Fruit fly (Drosophila melanogaster) whole organism, prepupa: Measurements from ENCODE around the gene Rab8.

Experiments
- Blimp-1 ChIP-seq: fragments of 200-800 bp; sonication (Bioruptor generic); optimal IDR thresholded peaks from 3 replicates; lab custom pipeline; 2017; ENCODE audit warnings: missing biosample characterization, missing genetic modification characterization, mild to moderate bottlenecking, moderate library complexity, missing genetic modification reagents
- CG11294 ChIP-seq: fragments of 200-800 bp; sonication (Bioruptor generic); IDR thresholded peaks from 2 replicates; pipeline ENCODE4 v1.3.6; 2022; ENCODE audit warnings: missing biosample characterization, missing genetic modification characterization
- CG11762 ChIP-seq: fragments of 200-800 bp; sonication (Bioruptor generic); optimal IDR thresholded peaks from 3 replicates; lab custom pipeline; 2016; ENCODE audit warnings: missing biosample characterization, missing genetic modification characterization; ENCODE audit not compliant: insufficient read depth
- CG11902 ChIP-seq: fragments of 200-800 bp; sonication (Bioruptor generic); optimal IDR thresholded peaks from 3 replicates; lab custom pipeline; 2016; ENCODE audit warnings: missing biosample characterization, missing genetic modification characterization
- CG15336 ChIP-seq: fragments of 200-800 bp; sonication (Bioruptor generic); IDR thresholded peaks from 2 replicates; pipeline ENCODE4 v1.3.6; 2022; ENCODE audit warnings: missing biosample characterization, missing genetic modification characterization
- CG1621 ChIP-seq: fragments of 200-800 bp; sonication (Bioruptor generic); optimal IDR thresholded peaks from 3 replicates; lab custom pipeline; 2018; ENCODE audit warnings: missing biosample characterization, mild to moderate bottlenecking, missing genetic modification characterization
- CG16779 ChIP-seq: fragments of 200-800 bp; sonication (Bioruptor generic); optimal IDR thresholded peaks from 3 replicates; lab custom pipeline; 2017; ENCODE audit warnings: missing biosample characterization, mild to moderate bottlenecking, missing genetic modification characterization
- CG3032 ChIP-seq: fragments of 200-800 bp; optimal IDR thresholded peaks from 2 replicates; lab custom pipeline; 2019; ENCODE audit warnings: missing biosample characterization, mild to moderate bottlenecking, missing genetic modification characterization, moderate library complexity
- CG31627 ChIP-seq: fragments of 200-800 bp; sonication (Bioruptor generic); optimal IDR thresholded peaks from 3 replicates; lab custom pipeline; 2016; ENCODE audit warnings: missing biosample characterization, missing genetic modification characterization
- CG34406 ChIP-seq: fragments of 200-800 bp; sonication (Bioruptor generic); optimal IDR thresholded peaks from 3 replicates; lab custom pipeline; 2016; ENCODE audit warnings: missing biosample characterization, missing genetic modification characterization
- CG3919 ChIP-seq: fragments of 200-800 bp; sonication (Bioruptor generic); optimal IDR thresholded peaks from 3 replicates; lab custom pipeline; 2016; ENCODE audit warnings: missing biosample characterization, missing genetic modification characterization
- CG6163 ChIP-seq: fragments of 200-800 bp; sonication (Bioruptor generic); IDR thresholded peaks from 3 replicates; pipeline ENCODE4 v1.3.6; 2022; ENCODE audit warnings: missing biosample characterization, missing genetic modification characterization
- CG6276 ChIP-seq: fragments of 200-800 bp; sonication (Bioruptor generic); optimal IDR thresholded peaks from 2 replicates; lab custom pipeline; 2017; ENCODE audit warnings: missing biosample characterization, mild to moderate bottlenecking, missing genetic modification characterization
- CG6792 ChIP-seq: fragments of 200-800 bp; sonication (Bioruptor generic); optimal IDR thresholded peaks from 3 replicates; lab custom pipeline; 2016; ENCODE audit warnings: missing biosample characterization, missing genetic modification characterization
- CG6854 ChIP-seq: fragments of 200-800 bp; sonication (Bioruptor generic); optimal IDR thresholded peaks from 2 replicates; lab custom pipeline; 2017; ENCODE audit warnings: missing biosample characterization, mild to moderate bottlenecking, missing genetic modification characterization
- CG7368 ChIP-seq: fragments of 200-800 bp; sonication (Bioruptor generic); optimal IDR thresholded peaks from 3 replicates; lab custom pipeline; 2016; ENCODE audit warnings: missing biosample characterization, missing genetic modification characterization
- CG8632 ChIP-seq: fragments of 200-800 bp; sonication (Bioruptor generic); optimal IDR thresholded peaks from 3 replicates; lab custom pipeline; 2016; ENCODE audit warnings: missing biosample characterization, missing genetic modification characterization
- Eip75B ChIP-seq: fragments of 200-800 bp; sonication (Bioruptor generic); optimal IDR thresholded peaks from 3 replicates; lab custom pipeline; 2016; ENCODE audit warnings: missing biosample characterization, missing genetic modification characterization
- Eip78C ChIP-seq: fragments of 200-800 bp; sonication (Bioruptor generic); peaks from one replicate; lab custom pipeline; 2016; ENCODE audit warnings: missing biosample characterization, missing genetic modification characterization
- Eip93F ChIP-seq: fragments of 200-800 bp; sonication (Bioruptor generic); optimal IDR thresholded peaks from 2 replicates; lab custom pipeline; 2016; ENCODE audit warnings: missing biosample characterization, mild to moderate bottlenecking, missing genetic modification characterization
- Ets21C ChIP-seq: fragments of 200-800 bp; sonication (Bioruptor generic); optimal IDR thresholded peaks from 3 replicates; lab custom pipeline; 2016; ENCODE audit warnings: missing biosample characterization, missing genetic modification characterization
- Ets96B ChIP-seq: fragments of 200-800 bp; optimal IDR thresholded peaks from 2 replicates; lab custom pipeline; 2019; ENCODE audit warnings: missing biosample characterization, mild to moderate bottlenecking, missing genetic modification characterization, moderate library complexity
- Hr39 ChIP-seq: fragments of 200-800 bp; sonication (Bioruptor generic); optimal IDR thresholded peaks from 2 replicates; lab custom pipeline; 2016; ENCODE audit warnings: missing biosample characterization, missing genetic modification characterization
- Hr4 ChIP-seq: fragments of 200-800 bp; sonication (Bioruptor generic); optimal IDR thresholded peaks from 3 replicates; lab custom pipeline; 2016; ENCODE audit warnings: missing biosample characterization, missing genetic modification characterization
- Lpt ChIP-seq: fragments of 200-800 bp; sonication (Bioruptor generic); optimal IDR thresholded peaks from 3 replicates; lab custom pipeline; 2016; ENCODE audit warnings: missing biosample characterization, missing genetic modification characterization
- Met ChIP-seq: fragments of 200-800 bp; sonication (Bioruptor generic); optimal IDR thresholded peaks from 3 replicates; lab custom pipeline; 2016; ENCODE audit warnings: missing biosample characterization, missing genetic modification characterization
- OdsH ChIP-seq: fragments of 200-800 bp; sonication (Bioruptor generic); optimal IDR thresholded peaks from 3 replicates; lab custom pipeline; 2016; ENCODE audit warnings: missing biosample characterization, missing genetic modification characterization
- Smox ChIP-seq: fragments of 200-800 bp; sonication (Bioruptor generic); optimal IDR thresholded peaks from 3 replicates; lab custom pipeline; 2016; ENCODE audit warnings: missing biosample characterization, missing genetic modification characterization
- Sox102F ChIP-seq: fragments of 200-800 bp; sonication (Bioruptor generic); optimal IDR thresholded peaks from 2 replicates; lab custom pipeline; 2016; ENCODE audit warnings: missing biosample characterization, mild to moderate bottlenecking, missing genetic modification characterization
- achi ChIP-seq: fragments of 200-800 bp; sonication (Bioruptor generic); optimal IDR thresholded peaks from 3 replicates; lab custom pipeline; 2016; ENCODE audit warnings: missing biosample characterization, missing genetic modification characterization
- acj6 ChIP-seq: fragments of 200-800 bp; sonication (Bioruptor generic); optimal IDR thresholded peaks from 3 replicates; lab custom pipeline; 2016; ENCODE audit warnings: missing biosample characterization, missing genetic modification characterization
- cyc ChIP-seq: fragments of 200-800 bp; sonication (Bioruptor generic); optimal IDR thresholded peaks from 3 replicates; lab custom pipeline; 2016; ENCODE audit warnings: missing biosample characterization, missing genetic modification characterization
- dac ChIP-seq: fragments of 200-800 bp; sonication (Bioruptor generic); optimal IDR thresholded peaks from 2 replicates; lab custom pipeline; 2017; ENCODE audit warnings: missing biosample characterization, mild to moderate bottlenecking, missing genetic modification characterization
- dsx ChIP-seq: fragments of 200-800 bp; optimal IDR thresholded peaks from 3 replicates; lab custom pipeline; 2019; ENCODE audit warnings: missing biosample characterization, mild to moderate bottlenecking, missing genetic modification characterization, moderate library complexity; ENCODE audit not compliant: poor library complexity, severe bottlenecking
- eg ChIP-seq: fragments of 200-800 bp; sonication (Bioruptor generic); IDR thresholded peaks from 3 replicates; pipeline ENCODE4 v1.3.6; 2022; ENCODE audit warnings: missing biosample characterization, missing genetic modification characterization
- esn ChIP-seq: fragments of 200-800 bp; sonication (Bioruptor generic); optimal IDR thresholded peaks from 2 replicates; lab custom pipeline; 2016; ENCODE audit warnings: missing biosample characterization, mild to moderate bottlenecking, missing genetic modification characterization, moderate library complexity
- fkh ChIP-seq: fragments of 200-800 bp; sonication (Bioruptor generic); optimal IDR thresholded peaks from 3 replicates; lab custom pipeline; 2017; ENCODE audit warnings: missing biosample characterization, mild to moderate bottlenecking, missing genetic modification characterization, moderate library complexity
- lz ChIP-seq: fragments of 200-800 bp; sonication (Bioruptor generic); optimal IDR thresholded peaks from 3 replicates; lab custom pipeline; 2016; ENCODE audit warnings: missing biosample characterization, missing genetic modification characterization
- net ChIP-seq: fragments of 200-800 bp; sonication (Bioruptor generic); optimal IDR thresholded peaks from 3 replicates; lab custom pipeline; 2016; ENCODE audit warnings: missing biosample characterization, missing genetic modification characterization
- pdm3 ChIP-seq: fragments of 200-800 bp; sonication (Bioruptor generic); optimal IDR thresholded peaks from 3 replicates; lab custom pipeline; 2016; ENCODE audit warnings: missing biosample characterization, missing genetic modification characterization
- spab ChIP-seq: fragments of 200-800 bp; sonication (Bioruptor generic); optimal IDR thresholded peaks from 2 replicates; lab custom pipeline; 2017; ENCODE audit warnings: missing biosample characterization, mild to moderate bottlenecking, missing genetic modification characterization, missing genetic modification reagents
- topi ChIP-seq: fragments of 200-800 bp; sonication (Bioruptor generic); optimal IDR thresholded peaks from 3 replicates; lab custom pipeline; 2016; ENCODE audit warnings: missing biosample characterization, missing genetic modification characterization

The Rab8 gene

DNA sequence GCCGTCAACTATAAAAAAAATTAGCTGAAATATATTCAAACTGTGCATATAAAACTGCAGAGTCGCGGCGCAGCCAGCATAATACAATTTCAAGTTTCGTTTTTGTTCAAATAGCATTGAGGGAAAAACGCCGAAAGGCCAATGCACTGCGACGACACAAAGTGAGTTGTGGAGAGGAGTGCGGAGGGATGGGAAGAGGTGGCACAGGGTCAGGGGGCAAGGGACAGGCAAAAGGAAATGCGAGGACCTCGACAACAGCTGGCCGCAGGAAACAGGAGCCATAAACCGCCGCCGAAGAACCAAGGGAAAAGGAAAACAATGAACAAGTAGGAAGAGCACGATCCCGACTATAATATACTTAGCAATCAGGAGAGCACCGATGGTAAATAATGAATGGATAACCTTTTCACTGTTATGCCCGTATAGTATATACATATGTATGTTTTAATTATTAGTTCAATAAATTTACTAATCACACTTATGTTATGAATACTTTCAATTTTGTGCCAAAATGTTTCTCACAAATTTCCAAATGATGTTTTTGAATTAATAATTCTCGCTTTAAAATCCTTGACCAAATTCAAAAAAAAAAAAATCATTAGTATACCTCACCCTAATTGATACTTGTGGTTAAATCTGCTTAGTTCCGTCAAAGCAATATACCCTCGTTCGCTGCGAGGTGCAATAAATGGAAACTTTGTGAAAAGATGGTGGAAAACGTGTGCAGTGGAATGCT lies 27.8 kb upstream of the Rab8 start (continued):
- TF ChIP-seq Eip78C (GFP tag; lab: Kevin White, UChicago), result peak; percentile 85
- TF ChIP-seq acj6 (GFP tag; lab: Kevin White, UChicago), result peak; percentile 60
- TF ChIP-seq CG6276, result peak; percentile 55
- no peak for TF ChIP-seq fkh (GFP tag; lab: Kevin White, UChicago)
- TF ChIP-seq Blimp-1, result no peak
- TF ChIP-seq topi (GFP tag; lab: Kevin White, UChicago), result peak; percentile 15
- peak; percentile 44 for TF ChIP-seq achi (GFP tag; lab: Kevin White, UChicago)
- TF ChIP-seq CG6792 (GFP tag; lab: Kevin White, UChicago), result peak; percentile 51
- TF ChIP-seq CG3032 (tag; lab: Kevin White, UChicago), result peak; percentile 39
- no peak for TF ChIP-seq CG16779 (tag; lab: Kevin White, UChicago)
- TF ChIP-seq CG6163 (GFP tag; lab: Robert Waterston, UW), result no peak; the same call in 2 of the 3 replicates
- TF ChIP-seq Smox (GFP tag; lab: Kevin White, UChicago), result peak; percentile 32
- TF ChIP-seq Eip75B (GFP tag; lab: Kevin White, UChicago), result no peak
- TF ChIP-seq CG31627 (GFP tag; lab: Kevin White, UChicago), result peak; percentile 1
- peak; percentile 16 for TF ChIP-seq cyc (GFP tag; lab: Kevin White, UChicago)
- TF ChIP-seq esn (GFP tag; lab: Kevin White, UChicago), result peak; percentile 59
- TF ChIP-seq CG11294 (GFP tag; lab: Robert Waterston, UW), result no peak

DNA sequence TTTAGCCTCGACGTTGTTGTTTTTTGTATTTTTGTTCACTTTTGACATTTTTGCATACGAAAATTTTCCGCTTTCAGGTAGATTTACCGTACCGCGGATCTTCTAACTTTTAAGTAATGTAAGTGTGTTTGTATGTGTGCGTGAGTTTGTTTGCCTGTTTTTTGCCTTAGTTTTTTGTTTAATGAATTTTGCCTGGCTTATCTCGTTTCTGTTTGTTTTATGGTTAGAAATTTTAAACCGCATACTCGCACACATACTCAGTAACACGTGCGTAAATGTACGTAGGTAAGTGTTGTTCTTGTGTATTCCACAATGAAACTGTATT lies 26.8 kb upstream of the Rab8 start:
- TF ChIP-seq CG1621, result no peak
- no peak for TF ChIP-seq Smox (GFP tag; lab: Kevin White, UChicago)
- peak; percentile 58 for TF ChIP-seq fkh (GFP tag; lab: Kevin White, UChicago)
- TF ChIP-seq, all 60 proteins: peak for 1

- TF ChIP-seq esn (GFP tag; lab: Kevin White, UChicago) (peak; percentile 48), OdsH (GFP tag; lab: Kevin White, UChicago) (peak; percentile 39), spab (GFP tag; lab: Kevin White, UChicago) (no peak), eg (peak; percentile 81), acj6 (GFP tag; lab: Kevin White, UChicago) (peak; percentile 43), Eip75B (GFP tag; lab: Kevin White, UChicago) (no peak), Sox102F (GFP tag; lab: Kevin White, UChicago) (peak; percentile 15), CG11902 (no peak), net (GFP tag; lab: Kevin White, UChicago) (peak; percentile 9), Ets96B (tag; lab: Kevin White, UChicago) (peak; percentile 59), CG34406 (GFP tag; lab: Kevin White, UChicago) (peak; percentile 21), Eip93F (peak; percentile 15), CG6276 (peak; percentile 57), Smox (GFP tag; lab: Kevin White, UChicago) (no peak), CG6854 (GFP tag; lab: Kevin White, UChicago) (no peak), lz (GFP tag; lab: Kevin White, UChicago) (peak; percentile 28), CG6163 (GFP tag; lab: Robert Waterston, UW) (peak; percentile 66), CG1621 (peak; percentile 19), CG8632 (peak; percentile 10), dac (no peak), CG7368 (GFP tag; lab: Kevin White, UChicago) (peak; percentile 47), Hr39 (GFP tag; lab: Kevin White, UChicago) (peak; percentile 24), CG15336 (GFP tag; lab: Robert Waterston, UW) (peak; percentile 20), CG3032 (tag; lab: Kevin White, UChicago) (no peak), topi (GFP tag; lab: Kevin White, UChicago) (peak; percentile 64), CG11762 (no peak), Blimp-1 (no peak), Ets21C (no peak), CG3919 (GFP tag; lab: Kevin White, UChicago) (peak; percentile 27), cyc (GFP tag; lab: Kevin White, UChicago) (no peak), CG6792 (GFP tag; lab: Kevin White, UChicago) (peak; percentile 4), dsx (GFP tag; lab: Kevin White, UChicago) (peak; percentile 29), pdm3 (GFP tag; lab: Kevin White, UChicago) (peak; percentile 31), Hr4 (GFP tag; lab: Kevin White, UChicago) (peak; percentile 50), Met (GFP tag; lab: Kevin White, UChicago) (peak; percentile 53), achi (GFP tag; lab: Kevin White, UChicago) (peak; percentile 67), Lpt (GFP tag; lab: Kevin White, UChicago) (no peak)
Measured at dm6 chr3L:19896892-19897684, 26.2 kb upstream of the Rab8 start.
